Fruit fly (Drosophila melanogaster): Measurements from ENCODE around the gene Cyp4d8.

Gene Cyp4d8

dm6 chr3L:7496097-7496496 lies at the start of gene Cyp4d8:
Gene Cyp4d8, minus strand, starts transcription at chr3L:7496197.
- TF ChIP-seq Ets65A (GFP tag): peak; percentile 46
- TF ChIP-seq gt (GFP tag; IDR thresholded peaks at IDR 0.05): no peak

DNA sequence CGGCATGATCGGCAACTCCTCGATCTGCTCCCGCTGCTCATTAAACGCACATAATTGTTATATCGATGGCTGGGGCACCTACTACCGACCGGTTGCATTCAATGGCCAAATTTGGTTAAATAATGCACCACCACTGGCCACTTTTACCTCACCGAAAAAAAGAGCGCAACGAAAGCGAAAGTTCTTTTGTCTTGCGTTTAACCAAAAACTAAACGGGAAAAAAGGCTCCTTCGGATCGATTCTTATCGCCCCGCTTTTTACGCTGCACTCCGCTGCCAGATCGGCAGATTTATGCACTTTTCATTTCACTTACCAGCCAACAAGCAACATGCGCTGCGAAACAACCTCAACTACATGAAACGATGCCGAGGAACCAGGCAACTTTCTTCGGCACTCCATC lies 49.6 kb upstream of the Cyp4d8 start:
- no peak for TF ChIP-seq CG8290 (GFP tag; optimal IDR thresholded peaks at IDR 0.05)
- no peak for TF ChIP-seq CG8290 (tag; optimal IDR thresholded peaks at IDR 0.05)
- no peak for TF ChIP-seq gsb-n (tag; optimal IDR thresholded peaks at IDR 0.05)
- no peak for TF ChIP-seq CG9876 (GFP tag; optimal IDR thresholded peaks at IDR 0.05)
- TF ChIP-seq CG1832 (GFP tag; optimal IDR thresholded peaks at IDR 0.05): no peak
- no peak for TF ChIP-seq pfk (GFP tag; optimal IDR thresholded peaks at IDR 0.05)
- TF ChIP-seq CG9797 (GFP tag; optimal IDR thresholded peaks at IDR 0.05): no peak
- no peak for TF ChIP-seq ind (GFP tag; optimal IDR thresholded peaks at IDR 0.05)
- TF ChIP-seq CG10565 (GFP tag; optimal IDR thresholded peaks at IDR 0.05): no peak
- TF ChIP-seq eve (GFP tag; optimal IDR thresholded peaks at IDR 0.05): no peak
- no peak for TF ChIP-seq Kr (GFP tag; optimal IDR thresholded peaks at IDR 0.05)
- TF ChIP-seq trh (GFP tag; optimal IDR thresholded peaks at IDR 0.05): no peak
- TF ChIP-seq ara (GFP tag; IDR thresholded peaks at IDR 0.05): no peak
- TF ChIP-seq vnd (GFP tag; IDR thresholded peaks at IDR 0.05; ENCODE audit: partially characterized antibody): no peak
- no peak for TF ChIP-seq dimm (GFP tag; IDR thresholded peaks at IDR 0.05)

- TF ChIP-seq CG5180 (GFP tag; optimal IDR thresholded peaks at IDR 0.05) (no peak), sens (GFP tag) (peak; percentile 17), Blimp-1 (GFP tag; optimal IDR thresholded peaks at IDR 0.05) (peak; percentile 70), crp (GFP tag; optimal IDR thresholded peaks at IDR 0.05) (no peak), Hr78 (GFP tag; optimal IDR thresholded peaks at IDR 0.05) (no peak)
Observed at dm6 chr3L:7544639-7545183, 48.7 kb upstream of the Cyp4d8 start.

DNA sequence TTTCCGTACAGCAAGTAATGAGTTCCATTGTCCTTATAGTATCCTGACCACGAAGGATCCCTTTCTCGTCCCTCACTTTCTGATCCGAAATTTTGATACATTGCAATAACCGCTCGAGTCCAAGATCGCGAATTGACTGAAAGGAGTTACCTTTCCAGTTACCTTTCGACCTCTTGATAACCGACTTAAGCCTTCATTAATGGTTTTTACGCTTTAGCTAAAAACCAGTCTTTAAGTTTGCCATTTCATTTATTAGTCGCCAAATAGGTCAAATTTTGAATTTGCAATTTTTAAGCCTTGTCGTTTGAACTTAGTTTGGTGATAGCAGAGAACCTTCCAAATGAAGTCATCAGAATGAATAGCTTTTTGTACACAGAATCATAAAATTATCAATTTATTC lies 46.4 kb upstream of the Cyp4d8 start, which contains the start of gene CG32376:
Gene CG32376, minus strand, starts transcription at position 101 of the 400 bp plus-strand sequence.
- TF ChIP-seq trh (GFP tag; optimal IDR thresholded peaks at IDR 0.05) (no peak), Dad (GFP tag; optimal IDR thresholded peaks at IDR 0.05) (no peak), CkIIα-i1 (GFP tag; IDR thresholded peaks at IDR 0.05) (no peak), Hr78 (GFP tag; optimal IDR thresholded peaks at IDR 0.05) (no peak)

dm6 chr3L:7541068-7541467 lies 45.1 kb upstream of the Cyp4d8 start, which contains the start of gene CG32374:
Gene CG32374, minus strand, starts transcription at chr3L:7541168.
- TF ChIP-seq TFAM (GFP tag; optimal IDR thresholded peaks at IDR 0.05) (no peak), CHES-1-like (GFP tag; optimal IDR thresholded peaks at IDR 0.05) (no peak), seq (GFP tag; IDR thresholded peaks at IDR 0.05) (no peak), trh (GFP tag; optimal IDR thresholded peaks at IDR 0.05) (no peak), CG4820 (GFP tag; optimal IDR thresholded peaks at IDR 0.05) (no peak), CG10147 (GFP tag; optimal IDR thresholded peaks at IDR 0.05) (no peak), Spps (tag; optimal IDR thresholded peaks at IDR 0.05) (no peak), insv (GFP tag; optimal IDR thresholded peaks at IDR 0.05) (no peak), CG3407 (GFP tag; optimal IDR thresholded peaks at IDR 0.05) (no peak), unc-4 (GFP tag; IDR thresholded peaks at IDR 0.05; ENCODE audit: partially characterized antibody) (no peak), CG8388 (GFP tag; optimal IDR thresholded peaks at IDR 0.05) (no peak), bcd (GFP tag; optimal IDR thresholded peaks at IDR 0.05) (no peak), Rx (GFP tag; IDR thresholded peaks at IDR 0.05) (no peak), CG12104 (GFP tag; optimal IDR thresholded peaks at IDR 0.05) (no peak), CkIIα-i1 (GFP tag; IDR thresholded peaks at IDR 0.05) (no peak), grau (tag; optimal IDR thresholded peaks at IDR 0.05) (no peak), jing (GFP tag; optimal IDR thresholded peaks at IDR 0.05) (no peak)
